Fruit fly (Drosophila melanogaster) whole organism, pupa: ENCODE measurements around the gene AnxB11.

Experiments
- CG10348 ChIP-seq: fragments of 200-800 bp; sonication (Bioruptor generic); IDR thresholded peaks from 2 replicates; pipeline ENCODE4 v1.3.6; 2022; ENCODE audit warnings: missing biosample characterization, missing genetic modification characterization
- CG12605 ChIP-seq: fragments of 200-800 bp; sonication (Bioruptor generic); IDR thresholded peaks from 2 replicates; pipeline ENCODE4 v1.3.6; 2022; ENCODE audit warnings: missing biosample characterization, missing genetic modification characterization
- CG13204 ChIP-seq: fragments of 200-800 bp; sonication (Bioruptor generic); optimal IDR thresholded peaks from 2 replicates; lab custom pipeline; 2018; ENCODE audit warnings: missing biosample characterization, mild to moderate bottlenecking, missing genetic modification characterization, moderate library complexity
- CG14655 ChIP-seq: fragments of 200-800 bp; sonication (Bioruptor generic); optimal IDR thresholded peaks from 3 replicates; lab custom pipeline; 2017; ENCODE audit warnings: mild to moderate bottlenecking, missing biosample characterization, missing genetic modification reagents, missing genetic modification characterization
- CG15710 ChIP-seq: fragments of 200-800 bp; sonication (Bioruptor generic); optimal IDR thresholded peaks from 2 replicates; lab custom pipeline; 2018; ENCODE audit warnings: missing biosample characterization, mild to moderate bottlenecking, missing genetic modification characterization, moderate library complexity
- CG17806 ChIP-seq: fragments of 200-800 bp; sonication (Bioruptor generic); optimal IDR thresholded peaks from 2 replicates; lab custom pipeline; 2018; ENCODE audit warnings: missing biosample characterization, mild to moderate bottlenecking, missing genetic modification characterization, moderate library complexity
- CG32121 ChIP-seq: fragments of 200-800 bp; sonication (Bioruptor generic); IDR thresholded peaks from 2 replicates; pipeline ENCODE4 v1.3.6; 2022; ENCODE audit warnings: missing biosample characterization, missing genetic modification characterization
- CG34367 ChIP-seq: fragments of 200-800 bp; sonication (Bioruptor generic); optimal IDR thresholded peaks from 2 replicates; lab custom pipeline; 2018; ENCODE audit warnings: missing biosample characterization, mild to moderate bottlenecking, missing genetic modification characterization
- CG4496 ChIP-seq: fragments of 200-800 bp; sonication (Bioruptor generic); IDR thresholded peaks from 3 replicates; pipeline ENCODE4 v1.3.6; 2022; ENCODE audit warnings: missing biosample characterization, missing genetic modification characterization
- CG8159 ChIP-seq: fragments of 200-800 bp; sonication (Bioruptor generic); optimal IDR thresholded peaks from 3 replicates; lab custom pipeline; 2018; ENCODE audit warnings: missing biosample characterization, mild to moderate bottlenecking, missing genetic modification characterization, moderate library complexity
- CG8301 ChIP-seq: fragments of 200-800 bp; sonication (Bioruptor generic); optimal IDR thresholded peaks from 2 replicates; lab custom pipeline; 2018; ENCODE audit warnings: missing biosample characterization, mild to moderate bottlenecking, missing genetic modification characterization
- CG9948 ChIP-seq: fragments of 200-800 bp; sonication (Bioruptor generic); optimal IDR thresholded peaks from 2 replicates; lab custom pipeline; 2018; ENCODE audit warnings: missing biosample characterization, mild to moderate bottlenecking, missing genetic modification characterization, moderate library complexity
- D1 ChIP-seq: fragments of 200-800 bp; sonication (Bioruptor generic); optimal IDR thresholded peaks from 2 replicates; lab custom pipeline; 2018; ENCODE audit warnings: missing biosample characterization, mild to moderate bottlenecking, missing genetic modification characterization, moderate library complexity
- EcR ChIP-seq: fragments of 200-800 bp; sonication (Bioruptor generic); optimal IDR thresholded peaks from 3 replicates; lab custom pipeline; 2019; ENCODE audit warnings: missing biosample characterization, missing genetic modification characterization, mild to moderate bottlenecking, moderate library complexity, missing genetic modification reagents
- Ets98B ChIP-seq: fragments of 200-800 bp; sonication (Bioruptor generic); IDR thresholded peaks from 2 replicates; pipeline ENCODE4 v1.3.6; 2022; ENCODE audit warnings: missing biosample characterization, missing genetic modification characterization
- Pif1A ChIP-seq: fragments of 200-800 bp; sonication (Bioruptor generic); optimal IDR thresholded peaks from 3 replicates; lab custom pipeline; 2016; ENCODE audit warnings: missing biosample characterization, missing genetic modification characterization
- Pif1B ChIP-seq: fragments of 200-800 bp; sonication (Bioruptor generic); optimal IDR thresholded peaks from 3 replicates; lab custom pipeline; 2016; ENCODE audit warnings: missing biosample characterization, missing genetic modification characterization
- Snoo ChIP-seq: fragments of 200-800 bp; sonication (Bioruptor generic); optimal IDR thresholded peaks from 3 replicates; lab custom pipeline; 2017; ENCODE audit warnings: missing biosample characterization, mild to moderate bottlenecking, missing genetic modification characterization, inconsistent platforms
- fd96Ca ChIP-seq: fragments of 200-800 bp; sonication (Bioruptor generic); IDR thresholded peaks from 3 replicates; pipeline ENCODE4 v1.3.6; 2022; ENCODE audit warnings: missing biosample characterization, missing genetic modification characterization
- gl ChIP-seq: fragments of 200-800 bp; sonication (Bioruptor generic); optimal IDR thresholded peaks from 2 replicates; lab custom pipeline; 2018; ENCODE audit warnings: missing biosample characterization, mild to moderate bottlenecking, missing genetic modification characterization
- rn ChIP-seq: fragments of 200-800 bp; sonication (Bioruptor generic); IDR thresholded peaks from 2 replicates; pipeline ENCODE4 v1.3.6; 2022; ENCODE audit warnings: missing biosample characterization, missing genetic modification characterization

Gene AnxB11

dm6 chrX:16374059-16374458, 48.0 kb downstream of the AnxB11 start:
- TF ChIP-seq CG32121 (GFP tag; lab: Robert Waterston, UW) (no peak), rn (GFP tag; lab: Robert Waterston, UW) (no peak), CG8159 (tag; lab: Kevin White, UChicago) (no peak), gl (tag; lab: Kevin White, UChicago) (no peak), D1 (tag; lab: Kevin White, UChicago) (no peak), CG9948 (tag; lab: Kevin White, UChicago) (no peak), Pif1A (GFP tag; lab: Kevin White, UChicago) (no peak), CG17806 (no peak), CG4496 (GFP tag; lab: Robert Waterston, UW) (no peak), Snoo (tag; lab: Kevin White, UChicago) (no peak), CG34367 (tag; lab: Kevin White, UChicago) (no peak), CG15710 (no peak), CG14655 (GFP tag; lab: Kevin White, UChicago) (no peak), EcR (GFP tag; lab: Kevin White, UChicago) (no peak), CG10348 (no peak), Ets98B (GFP tag; lab: Robert Waterston, UW) (no peak)
- TF ChIP-seq, all 21 proteins: peak for 0

dm6 chrX:16373541-16373940, 48.5 kb downstream of the AnxB11 start:
- TF ChIP-seq fd96Ca (GFP tag; lab: Robert Waterston, UW) (no peak), gl (tag; lab: Kevin White, UChicago) (no peak), CG13204 (GFP tag; lab: Kevin White, UChicago) (no peak), Snoo (tag; lab: Kevin White, UChicago) (no peak), CG4496 (GFP tag; lab: Robert Waterston, UW) (peak; percentile 71; the same call in 2 of the 3 replicates), Pif1A (GFP tag; lab: Kevin White, UChicago) (no peak), CG12605 (GFP tag; lab: Robert Waterston, UW) (peak; percentile 67), CG34367 (tag; lab: Kevin White, UChicago) (peak; percentile 39), CG17806 (peak; percentile 25), Pif1B (peak; percentile 39), CG10348 (no peak), Ets98B (GFP tag; lab: Robert Waterston, UW) (peak; percentile 75), CG9948 (tag; lab: Kevin White, UChicago) (peak; percentile 3), CG15710 (peak; percentile 24), CG32121 (GFP tag; lab: Robert Waterston, UW) (peak; percentile 37; the same call in 1 of the 2 replicates)

dm6 chrX:16372492-16373350, 49.3 kb downstream of the AnxB11 start, which contains the start of gene Fur2:
Gene Fur2 (plus strand): TSS chrX:16373086.
- TF ChIP-seq CG12605 (GFP tag; lab: Robert Waterston, UW) (peak; percentile 73), D1 (tag; lab: Kevin White, UChicago) (no peak), gl (tag; lab: Kevin White, UChicago) (peak; percentile 54), CG10348 (no peak), CG34367 (tag; lab: Kevin White, UChicago) (no peak), CG8159 (tag; lab: Kevin White, UChicago) (no peak), CG9948 (tag; lab: Kevin White, UChicago) (no peak), CG4496 (GFP tag; lab: Robert Waterston, UW) (no peak)

dm6 chrX:16371923-16372322, 50.1 kb downstream of the AnxB11 start:
- TF ChIP-seq gl (tag; lab: Kevin White, UChicago) (no peak), CG8159 (tag; lab: Kevin White, UChicago) (no peak), D1 (tag; lab: Kevin White, UChicago) (peak; percentile 51), CG32121 (GFP tag; lab: Robert Waterston, UW) (no peak), CG9948 (tag; lab: Kevin White, UChicago) (no peak), fd96Ca (GFP tag; lab: Robert Waterston, UW) (no peak), Pif1A (GFP tag; lab: Kevin White, UChicago) (no peak), rn (GFP tag; lab: Robert Waterston, UW) (no peak), CG14655 (GFP tag; lab: Kevin White, UChicago) (no peak), CG10348 (no peak), CG15710 (no peak), CG12605 (GFP tag; lab: Robert Waterston, UW) (no peak), Snoo (tag; lab: Kevin White, UChicago) (no peak), CG17806 (peak; percentile 28), Pif1B (peak; percentile 14), CG34367 (tag; lab: Kevin White, UChicago) (no peak), CG13204 (GFP tag; lab: Kevin White, UChicago) (no peak), CG4496 (GFP tag; lab: Robert Waterston, UW) (no peak), CG8301 (no peak), EcR (GFP tag; lab: Kevin White, UChicago) (no peak), Ets98B (GFP tag; lab: Robert Waterston, UW) (no peak)

dm6 chrX:16368585-16368984, 53.5 kb downstream of the AnxB11 start:
- TF ChIP-seq Pif1B (no peak), CG15710 (no peak), CG4496 (GFP tag; lab: Robert Waterston, UW) (no peak), D1 (tag; lab: Kevin White, UChicago) (no peak), gl (tag; lab: Kevin White, UChicago) (no peak), fd96Ca (GFP tag; lab: Robert Waterston, UW) (no peak), CG9948 (tag; lab: Kevin White, UChicago) (no peak), CG14655 (GFP tag; lab: Kevin White, UChicago) (no peak), CG10348 (no peak), CG13204 (GFP tag; lab: Kevin White, UChicago) (no peak), CG17806 (no peak)
- TF ChIP-seq, all 21 proteins: peak for 0
